Worm (Caenorhabditis elegans) whole organism, late embryonic: ENCODE data around the gene set-20.

ENCODE experiments used
- elt-2 ChIP-seq: sonication (generic microtip); optimal IDR thresholded peaks from 2 replicates; lab custom pipeline; 2016; ENCODE audit warnings: missing genetic modification reagents, missing genetic modification characterization, missing compliant biosample characterization
- elt-4 ChIP-seq: sonication (generic microtip); optimal IDR thresholded peaks from 2 replicates; lab custom pipeline; 2016; ENCODE audit warnings: missing genetic modification characterization, missing compliant biosample characterization

- TF ChIP-seq elt-4 (tag; lab: Kevin White, UChicago) (no peak), elt-2 (tag; lab: Kevin White, UChicago) (no peak)
Observed at ce11 chrX:5728956-5729467, 43.1 kb upstream of the set-20 start.
